Worm (Caenorhabditis elegans): ENCODE results near the gene str-250.

The str-250 gene

ce11 chrV:13926398-13926797, 8.0 kb downstream of the str-250 start, which contains the start of gene srxa-12:
srxa-12 (plus strand) TSS chrV:13926698.
- TF ChIP-seq ZK546.5 (tag; optimal IDR thresholded peaks at IDR 0.05) (no peak), ztf-4 (tag; optimal IDR thresholded peaks at IDR 0.05) (no peak), fos-1 (tag; optimal IDR thresholded peaks at IDR 0.05) (no peak), nhr-25 (tag; optimal IDR thresholded peaks at IDR 0.05) (no peak), Y55F3AM.14 (GFP tag; optimal IDR thresholded peaks at IDR 0.05) (no peak), nhr-21 (tag; optimal IDR thresholded peaks at IDR 0.05) (no peak), crh-2 (tag; optimal IDR thresholded peaks at IDR 0.05) (no peak), lin-13 (GFP tag; optimal IDR thresholded peaks at IDR 0.05) (no peak), F13H6.1 (tag; optimal IDR thresholded peaks at IDR 0.05) (no peak), blmp-1 (tag; optimal IDR thresholded peaks at IDR 0.05; ENCODE audit: insufficient read depth) (no peak), nhr-129 (tag; optimal IDR thresholded peaks at IDR 0.05) (no peak), ceh-16 (tag; optimal IDR thresholded peaks at IDR 0.05) (no peak), ceh-82 (tag; optimal IDR thresholded peaks at IDR 0.05) (no peak)

ce11 chrV:13929503-13929902, 11.1 kb downstream of the str-250 start, which contains the start of gene srxa-13:
srxa-13 (plus strand) TSS chrV:13929803.
- TF ChIP-seq sma-3 (GFP tag; optimal IDR thresholded peaks at IDR 0.05) = no peak
- no peak for TF ChIP-seq nhr-11 (tag; optimal IDR thresholded peaks at IDR 0.05)
- TF ChIP-seq nhr-77 (tag; optimal IDR thresholded peaks at IDR 0.05) = no peak
- TF ChIP-seq elt-1 (tag; optimal IDR thresholded peaks at IDR 0.05) = no peak
- TF ChIP-seq alr-1 (tag; optimal IDR thresholded peaks at IDR 0.05) = no peak
- no peak for TF ChIP-seq ZK546.5 (tag; optimal IDR thresholded peaks at IDR 0.05)
- TF ChIP-seq unc-62 (GFP tag; optimal IDR thresholded peaks at IDR 0.05) = no peak
- TF ChIP-seq ama-1 (optimal IDR thresholded peaks at IDR 0.05) = no peak
- no peak for TF ChIP-seq egl-27 (tag; optimal IDR thresholded peaks at IDR 0.05)
- no peak for TF ChIP-seq nhr-6 (tag; optimal IDR thresholded peaks at IDR 0.05)
- TF ChIP-seq skn-1 (tag; optimal IDR thresholded peaks at IDR 0.05) = no peak
- TF ChIP-seq gmeb-1 (tag; optimal IDR thresholded peaks at IDR 0.05) = no peak
- TF ChIP-seq aly-2 (tag; optimal IDR thresholded peaks at IDR 0.05) = no peak
- TF ChIP-seq blmp-1 (tag; optimal IDR thresholded peaks at IDR 0.05; ENCODE audit: insufficient read depth) = no peak
- TF ChIP-seq mbf-1 (tag; optimal IDR thresholded peaks at IDR 0.05) = no peak

ce11 chrV:13931225-13931624, 12.8 kb downstream of the str-250 start, which contains the start of gene C06B3.16:
C06B3.16 (plus strand) TSS chrV:13931525.
- TF ChIP-seq ztf-4 (tag; optimal IDR thresholded peaks at IDR 0.05) (no peak), mdl-1 (tag; optimal IDR thresholded peaks at IDR 0.05) (no peak), snpc-4 (tag; optimal IDR thresholded peaks at IDR 0.05) (no peak), unc-39 (tag; optimal IDR thresholded peaks at IDR 0.05) (no peak), nhr-12 (tag; optimal IDR thresholded peaks at IDR 0.05) (no peak), sma-3 (GFP tag; optimal IDR thresholded peaks at IDR 0.05) (no peak), R02D3.7 (tag; optimal IDR thresholded peaks at IDR 0.05) (no peak), ztf-1 (GFP tag; conservative IDR thresholded peaks at IDR 0.05) (no peak), nhr-21 (tag; optimal IDR thresholded peaks at IDR 0.05) (no peak), mbf-1 (tag; optimal IDR thresholded peaks at IDR 0.05) (no peak), aly-2 (tag; optimal IDR thresholded peaks at IDR 0.05) (no peak), lin-13 (GFP tag; optimal IDR thresholded peaks at IDR 0.05) (no peak), elt-1 (tag; optimal IDR thresholded peaks at IDR 0.05) (no peak), fos-1 (tag; optimal IDR thresholded peaks at IDR 0.05) (no peak), sem-4 (tag; optimal IDR thresholded peaks at IDR 0.05) (no peak), skn-1 (tag; optimal IDR thresholded peaks at IDR 0.05) (no peak), zag-1 (tag; optimal IDR thresholded peaks at IDR 0.05) (no peak)

ce11 chrV:13931952-13932351, 13.5 kb downstream of the str-250 start:
- TF ChIP-seq unc-39 (tag; optimal IDR thresholded peaks at IDR 0.05) (no peak), egl-27 (tag; optimal IDR thresholded peaks at IDR 0.05) (no peak), nhr-237 (tag; optimal IDR thresholded peaks at IDR 0.05) (no peak), lin-39 (tag; optimal IDR thresholded peaks at IDR 0.05) (no peak), R02D3.7 (tag; optimal IDR thresholded peaks at IDR 0.05) (no peak), elt-1 (tag; optimal IDR thresholded peaks at IDR 0.05) (no peak)

- TF ChIP-seq snpc-4 (tag; optimal IDR thresholded peaks at IDR 0.05) (no peak), nhr-12 (tag; optimal IDR thresholded peaks at IDR 0.05) (no peak)
These were observed 16.1 kb downstream of the str-250 start, which contains the start of gene R10D12.1 for ce11 chrV:13934545-13934944. R10D12.1 (minus strand) TSS chrV:13934645.

All from whole organism, L2 larva.